Fruit fly (Drosophila melanogaster) whole organism: Measurements from ENCODE around the gene PK1-R.

Source experiments
- psq ChIP-seq: fragments of >200 bp; optimal IDR thresholded peaks from 2 replicates; lab custom pipeline; 2017
- usp ChIP-seq: fragments of >200 bp; optimal IDR thresholded peaks from 2 replicates; lab custom pipeline; 2017; ENCODE audit warnings: missing biosample characterization, missing genetic modification characterization, mixed read lengths

DNA sequence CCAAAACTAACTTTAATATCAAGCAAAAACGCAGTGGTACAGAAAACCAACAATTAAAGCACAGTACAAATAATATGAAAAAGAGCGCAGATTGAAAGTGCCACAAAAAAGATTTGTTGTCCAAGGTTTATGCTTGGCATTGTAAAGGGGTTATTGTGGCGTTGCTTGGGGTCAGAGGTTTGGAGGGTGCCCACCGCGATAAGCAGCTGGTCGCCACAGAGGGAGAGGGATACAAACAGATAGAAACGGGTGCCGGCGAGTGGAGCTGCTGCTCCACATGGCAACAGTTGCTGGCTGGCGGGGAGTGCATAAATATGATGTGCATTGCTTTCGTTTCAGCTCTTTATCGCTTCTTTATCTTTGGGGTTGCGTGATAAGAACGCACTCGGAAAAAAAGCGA is 42.5 kb downstream of the PK1-R start:
- TF ChIP-seq psq (lab: Kevin White, UChicago) (no peak), usp (GFP tag; lab: Kevin White, UChicago) (no peak)
